Fruit fly (Drosophila melanogaster) whole organism, embryonic: ENCODE data around the gene Pgd.

Experiments used
- ATbp ChIP-seq: fragments of 200-800 bp; sonication (Bioruptor generic); optimal IDR thresholded peaks from 2 replicates; lab custom pipeline; 2017; ENCODE audit warnings: missing biosample characterization, mild to moderate bottlenecking, missing genetic modification characterization, missing genetic modification reagents
- CG10147 ChIP-seq: fragments of 200-800 bp; sonication (Bioruptor generic); optimal IDR thresholded peaks from 2 replicates; lab custom pipeline; 2019; ENCODE audit warnings: missing biosample characterization, mild to moderate bottlenecking, missing genetic modification characterization, moderate library complexity
- CG10543 ChIP-seq: fragments of 200-800 bp; sonication (Bioruptor generic); optimal IDR thresholded peaks from 3 replicates; lab custom pipeline; 2017; ENCODE audit warnings: missing biosample characterization, mild to moderate bottlenecking, missing genetic modification characterization, moderate library complexity
- CG11085 ChIP-seq: fragments of 200-800 bp; sonication (Bioruptor generic); IDR thresholded peaks from 2 replicates; pipeline ENCODE4 v1.3.6; 2022; ENCODE audit warnings: missing biosample characterization, missing genetic modification characterization
- CG12155 ChIP-seq: fragments of 200-800 bp; sonication (Bioruptor generic); optimal IDR thresholded peaks from 3 replicates; lab custom pipeline; 2016; ENCODE audit warnings: missing biosample characterization, missing genetic modification characterization
- CG1233 ChIP-seq: fragments of 200-800 bp; sonication (Bioruptor generic); optimal IDR thresholded peaks from 4 replicates; lab custom pipeline; 2018; ENCODE audit warnings: missing biosample characterization, mild to moderate bottlenecking, missing genetic modification characterization
- CG12659 ChIP-seq: fragments of 200-800 bp; sonication (Bioruptor generic); optimal IDR thresholded peaks from 3 replicates; lab custom pipeline; 2017; ENCODE audit warnings: mild to moderate bottlenecking, missing biosample characterization, missing genetic modification reagents, missing genetic modification characterization
- CG12769 ChIP-seq: fragments of 200-800 bp; sonication (Bioruptor generic); optimal IDR thresholded peaks from 2 replicates; lab custom pipeline; 2019; ENCODE audit warnings: missing biosample characterization, mild to moderate bottlenecking, missing genetic modification characterization, moderate library complexity
- CG13287 ChIP-seq: fragments of 200-800 bp; sonication (Bioruptor generic); IDR thresholded peaks from 2 replicates; pipeline ENCODE4 v1.3.6; 2022; ENCODE audit warnings: missing biosample characterization, missing genetic modification characterization; ENCODE audit not compliant: partially characterized antibody
- CG17385 ChIP-seq: fragments of 200-800 bp; sonication (Bioruptor generic); optimal IDR thresholded peaks from 3 replicates; lab custom pipeline; 2018; ENCODE audit warnings: missing biosample characterization, mild to moderate bottlenecking, missing genetic modification characterization
- CG2199 ChIP-seq: fragments of 200-800 bp; sonication (Bioruptor generic); IDR thresholded peaks from 3 replicates; pipeline ENCODE4 v1.3.6; 2022; ENCODE audit warnings: missing biosample characterization, missing genetic modification characterization
- CG30403 ChIP-seq: fragments of 200-800 bp; sonication (Bioruptor generic); optimal IDR thresholded peaks from 3 replicates; lab custom pipeline; 2016; ENCODE audit warnings: missing biosample characterization, missing genetic modification characterization
- CG32532 ChIP-seq: fragments of 200-800 bp; sonication (Bioruptor generic); IDR thresholded peaks from 2 replicates; pipeline ENCODE4 v1.3.6; 2022; ENCODE audit warnings: missing biosample characterization, missing genetic modification characterization
- CG34224 ChIP-seq: fragments of 200-800 bp; sonication (Bioruptor generic); IDR thresholded peaks from 3 replicates; pipeline ENCODE4 v1.3.6; 2022; ENCODE audit warnings: missing biosample characterization, missing genetic modification characterization; ENCODE audit not compliant: partially characterized antibody
- CG34376 ChIP-seq: fragments of 200-800 bp; sonication (Bioruptor generic); optimal IDR thresholded peaks from 2 replicates; lab custom pipeline; 2018; ENCODE audit warnings: missing biosample characterization, mild to moderate bottlenecking, missing genetic modification characterization
- CG7786 ChIP-seq: fragments of 200-800 bp; sonication (Bioruptor generic); optimal IDR thresholded peaks from 2 replicates; lab custom pipeline; 2016; ENCODE audit warnings: missing biosample characterization, missing genetic modification characterization
- CG8290 ChIP-seq, 3 experiments: fragments of 200-800 bp; sonication (Bioruptor generic); optimal IDR thresholded peaks; 2 replicates each; lab custom pipeline; 2016 to 2019; ENCODE audit warnings: missing biosample characterization in 3 of 3, missing genetic modification characterization in 3 of 3, mild to moderate bottlenecking in 2 of 3, moderate library complexity in 1 of 3
- CkIIα-i1 ChIP-seq: fragments of 200-800 bp; sonication (Bioruptor generic); IDR thresholded peaks from 2 replicates; pipeline ENCODE4 v1.3.6; 2022; ENCODE audit warnings: missing biosample characterization, missing genetic modification characterization
- D19A ChIP-seq: fragments of 200-800 bp; optimal IDR thresholded peaks from 3 replicates; lab custom pipeline; 2019; ENCODE audit warnings: missing biosample characterization, mild to moderate bottlenecking, missing genetic modification characterization, moderate library complexity
- Deaf1 ChIP-seq: fragments of 200-800 bp; optimal IDR thresholded peaks from 3 replicates; lab custom pipeline; 2019; ENCODE audit warnings: missing biosample characterization, mild to moderate bottlenecking, missing genetic modification characterization, moderate library complexity
- Doc3 ChIP-seq: fragments of 200-800 bp; sonication (Bioruptor generic); IDR thresholded peaks from 3 replicates; pipeline ENCODE4 v1.3.6; 2022; ENCODE audit warnings: missing biosample characterization, missing genetic modification characterization; ENCODE audit not compliant: partially characterized antibody
- E2f1 ChIP-seq: fragments of 200-800 bp; sonication (Bioruptor generic); IDR thresholded peaks from 2 replicates; pipeline ENCODE4 v1.3.6; 2022; ENCODE audit warnings: missing biosample characterization, missing genetic modification characterization
- ERR ChIP-seq: fragments of 200-800 bp; sonication (Bioruptor generic); optimal IDR thresholded peaks from 2 replicates; lab custom pipeline; 2016; ENCODE audit warnings: missing biosample characterization, missing genetic modification characterization
- Ets65A ChIP-seq: fragments of 200-800 bp; sonication (Bioruptor generic); peaks from one replicate; lab custom pipeline; 2016; ENCODE audit warnings: missing biosample characterization, missing genetic modification characterization
- HmgZ ChIP-seq: fragments of 200-800 bp; sonication (Bioruptor generic); optimal IDR thresholded peaks from 2 replicates; lab custom pipeline; 2018; ENCODE audit warnings: missing biosample characterization, mild to moderate bottlenecking, missing genetic modification characterization
- Med ChIP-seq: fragments of 200-800 bp; sonication (Bioruptor generic); peaks from one replicate; lab custom pipeline; 2016; ENCODE audit warnings: missing biosample characterization, missing genetic modification characterization, mild to moderate bottlenecking, inconsistent platforms, moderate library complexity
- PHDP ChIP-seq: fragments of 200-800 bp; sonication (Bioruptor generic); optimal IDR thresholded peaks from 3 replicates; lab custom pipeline; 2018; ENCODE audit warnings: missing biosample characterization, mild to moderate bottlenecking, missing genetic modification characterization, moderate library complexity
- Pdp1 ChIP-seq, 2 experiments: fragments of 200-800 bp; sonication (Bioruptor generic); optimal IDR thresholded peaks; 3 replicates each; lab custom pipeline; 2016; ENCODE audit warnings: missing biosample characterization in 2 of 2, missing genetic modification characterization in 2 of 2, mild to moderate bottlenecking in 1 of 2, moderate library complexity in 1 of 2
- Sox102F ChIP-seq: fragments of 200-800 bp; sonication (Bioruptor generic); optimal IDR thresholded peaks from 2 replicates; lab custom pipeline; 2018; ENCODE audit warnings: missing biosample characterization, mild to moderate bottlenecking, missing genetic modification characterization, moderate library complexity
- Trl ChIP-seq, 3 experiments: fragments of >200 bp in 2 of 3; fragments of 200-800 bp in 1 of 3; sonication (Bioruptor generic) in 1 of 3; optimal IDR thresholded peaks; 2 replicates in 1 of 3; 3 replicates in 2 of 3; lab custom pipeline; 2016 to 2017; ENCODE audit warnings: missing biosample characterization in 1 of 3, missing genetic modification characterization in 1 of 3
- ac ChIP-seq: fragments of 200-800 bp; sonication (Bioruptor generic); optimal IDR thresholded peaks from 3 replicates; lab custom pipeline; 2017; ENCODE audit warnings: missing biosample characterization, mild to moderate bottlenecking, missing genetic modification characterization
- ash1 ChIP-seq: fragments of 200-800 bp; sonication (Bioruptor generic); optimal IDR thresholded peaks from 2 replicates; lab custom pipeline; 2018; ENCODE audit warnings: missing biosample characterization, mild to moderate bottlenecking, missing genetic modification characterization
- chinmo ChIP-seq: fragments of 200-800 bp; sonication (Bioruptor generic); IDR thresholded peaks from 4 replicates; pipeline ENCODE4 v1.3.6; 2022; ENCODE audit warnings: missing biosample characterization, missing genetic modification characterization; ENCODE audit not compliant: partially characterized antibody
- crol ChIP-seq: fragments of 200-800 bp; sonication (Bioruptor generic); IDR thresholded peaks from 2 replicates; pipeline ENCODE4 v1.3.6; 2022; ENCODE audit warnings: missing biosample characterization, missing genetic modification characterization
- dysf ChIP-seq: fragments of 200-800 bp; sonication (Bioruptor generic); IDR thresholded peaks from 3 replicates; pipeline ENCODE4 v1.3.6; 2022; ENCODE audit warnings: missing biosample characterization, missing genetic modification characterization
- exex ChIP-seq: fragments of 200-800 bp; sonication (Bioruptor generic); optimal IDR thresholded peaks from 4 replicates; lab custom pipeline; 2018; ENCODE audit warnings: missing biosample characterization, mild to moderate bottlenecking, missing genetic modification characterization, moderate library complexity
- hbn ChIP-seq: fragments of 200-800 bp; sonication (Bioruptor generic); IDR thresholded peaks from 2 replicates; pipeline ENCODE4 v1.3.6; 2022; ENCODE audit warnings: missing biosample characterization, missing genetic modification characterization; ENCODE audit not compliant: partially characterized antibody
- mirr ChIP-seq: fragments of 200-800 bp; sonication (Bioruptor generic); optimal IDR thresholded peaks from 3 replicates; lab custom pipeline; 2018; ENCODE audit warnings: missing biosample characterization, mild to moderate bottlenecking, missing genetic modification characterization
- sd ChIP-seq: fragments of 200-800 bp; sonication (Bioruptor generic); optimal IDR thresholded peaks from 3 replicates; lab custom pipeline; 2018; ENCODE audit warnings: missing biosample characterization, mild to moderate bottlenecking, missing genetic modification characterization, moderate library complexity
- sens ChIP-seq: fragments of 200-800 bp; sonication (Bioruptor generic); peaks from one replicate; lab custom pipeline; 2016; ENCODE audit warnings: missing biosample characterization, missing genetic modification characterization
- stwl ChIP-seq: fragments of 200-800 bp; sonication (Bioruptor generic); optimal IDR thresholded peaks from 3 replicates; lab custom pipeline; 2018; ENCODE audit warnings: missing biosample characterization, mild to moderate bottlenecking, missing genetic modification characterization, moderate library complexity
- sug ChIP-seq: fragments of 200-800 bp; optimal IDR thresholded peaks from 2 replicates; lab custom pipeline; 2019; ENCODE audit warnings: missing biosample characterization, mild to moderate bottlenecking, missing genetic modification characterization, moderate library complexity

Gene Pgd

dm6 chrX:2193158-2193557 lies 48.2 kb downstream of the Pgd start:
- TF ChIP-seq CG30403 (GFP tag; lab: Kevin White, UChicago) (no peak), CG11085 (GFP tag; lab: Robert Waterston, UW) (no peak), dysf (GFP tag; lab: Robert Waterston, UW) (no peak), ERR (GFP tag; lab: Kevin White, UChicago) (no peak), CG10147 (GFP tag; lab: Kevin White, UChicago) (no peak), Pdp1 (GFP tag; optimal IDR thresholded peaks at IDR 0.05; lab: Kevin White, UChicago) (peak in 1 of 2 experiments; percentile 54), crol (GFP tag; lab: Robert Waterston, UW) (peak; percentile 66), PHDP (tag; lab: Kevin White, UChicago) (no peak), CG7786 (GFP tag; lab: Kevin White, UChicago) (no peak), sug (tag; lab: Kevin White, UChicago) (peak; percentile 69), Med (GFP tag; lab: Kevin White, UChicago) (peak; percentile 50), CG8290 (GFP tag; optimal IDR thresholded peaks at IDR 0.05; lab: Kevin White, UChicago) (no peak), CG8290 (tag; optimal IDR thresholded peaks at IDR 0.05; lab: Kevin White, UChicago) (peak in 1 of 2 experiments; percentile 8), sens (peak; percentile 16)

DNA sequence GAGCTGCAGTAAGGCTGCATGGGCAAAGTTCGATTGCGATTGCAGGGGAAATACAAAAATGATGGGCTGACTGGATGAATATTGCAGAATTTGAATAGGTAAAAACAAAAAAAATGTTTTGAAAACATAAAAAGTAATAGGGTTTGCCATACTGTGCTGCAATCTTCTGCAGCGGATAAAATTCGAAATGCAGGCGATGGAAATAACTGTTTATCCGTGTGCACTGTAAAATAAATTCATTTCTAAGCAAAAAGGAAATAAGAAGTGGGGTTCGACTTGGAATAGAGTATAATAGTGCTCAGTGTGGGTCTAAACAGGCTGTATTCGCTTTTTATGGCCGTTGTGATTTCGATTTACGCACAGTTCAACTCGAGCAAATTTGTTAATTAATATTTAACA lies 48.9 kb downstream of the Pgd start, which contains the start of gene CG14053:
Gene CG14053 (minus strand): TSS at position 101 of the 399 bp plus-strand sequence.
- TF ChIP-seq D19A (tag; lab: Kevin White, UChicago) (peak; percentile 23), sug (tag; lab: Kevin White, UChicago) (no peak), Ets65A (peak; percentile 19)

- TF ChIP-seq ash1 (GFP tag; lab: Kevin White, UChicago) (no peak), ATbp (GFP tag; lab: Kevin White, UChicago) (no peak), ac (GFP tag; lab: Kevin White, UChicago) (no peak), Med (GFP tag; lab: Kevin White, UChicago) (peak; percentile 54), CG2199 (GFP tag; lab: Robert Waterston, UW) (no peak), chinmo (GFP tag; lab: Robert Waterston, UW) (peak; percentile 71; the same call in 1 of the 4 replicates), sd (tag; lab: Kevin White, UChicago) (no peak), Deaf1 (tag; lab: Kevin White, UChicago) (peak; percentile 87), CG17385 (peak; percentile 2), Pdp1 (GFP tag; optimal IDR thresholded peaks at IDR 0.05; lab: Kevin White, UChicago) (peak in 1 of 2 experiments; percentile 17), CG34224 (GFP tag; lab: Robert Waterston, UW) (peak; percentile 44; the same call in 1 of the 3 replicates), CG10543 (GFP tag; lab: Kevin White, UChicago) (peak; percentile 58), exex (tag; lab: Kevin White, UChicago) (peak; percentile 75), CG12659 (GFP tag; lab: Kevin White, UChicago) (no peak), Doc3 (GFP tag; lab: Robert Waterston, UW) (0 out of 3 replicates have a peak, but pooled peaks have one; percentile 33), E2f1 (GFP tag; lab: Robert Waterston, UW) (no peak), HmgZ (tag; lab: Kevin White, UChicago) (peak; percentile 11), Trl (optimal IDR thresholded peaks at IDR 0.05; lab: Kevin White, UChicago) (peak; percentile 62 to 71), Trl (GFP tag; optimal IDR thresholded peaks at IDR 0.05; lab: Kevin White, UChicago) (no peak), CG32532 (GFP tag; lab: Robert Waterston, UW) (peak; percentile 48; the same call in 1 of the 2 replicates), CG12769 (tag; lab: Kevin White, UChicago) (peak; percentile 57), stwl (tag; lab: Kevin White, UChicago) (peak; percentile 92), CG1233 (GFP tag; lab: Kevin White, UChicago) (no peak), CG34376 (GFP tag; lab: Kevin White, UChicago) (peak; percentile 58), CkIIα-i1 (GFP tag; lab: Robert Waterston, UW) (no peak), Sox102F (no peak), mirr (GFP tag; lab: Kevin White, UChicago) (peak; percentile 80), hbn (0 out of 2 replicates have a peak, but pooled peaks have one; percentile 17), CG12155 (no peak), CG13287 (peak; percentile 13; the same call in 1 of the 2 replicates)
These were observed 49.5 kb downstream of the Pgd start for dm6 chrX:2194208-2195094.
